Worm (Caenorhabditis elegans) whole organism, L4/young adult: ENCODE measurements around the gene ZK381.8.

Experiments used
- W03F9.2 ChIP-seq: fragments of 150-350 bp; optimal IDR thresholded peaks from 2 replicates; lab custom pipeline; 2014; ENCODE audit warnings: missing biosample characterization, missing genetic modification characterization
- him-1 ChIP-seq: sonication (generic microtip); optimal IDR thresholded peaks from 2 replicates; lab custom pipeline; 2016; ENCODE audit warnings: missing genotype, missing genetic modification reagents, missing genetic modification characterization, missing compliant biosample characterization

DNA sequence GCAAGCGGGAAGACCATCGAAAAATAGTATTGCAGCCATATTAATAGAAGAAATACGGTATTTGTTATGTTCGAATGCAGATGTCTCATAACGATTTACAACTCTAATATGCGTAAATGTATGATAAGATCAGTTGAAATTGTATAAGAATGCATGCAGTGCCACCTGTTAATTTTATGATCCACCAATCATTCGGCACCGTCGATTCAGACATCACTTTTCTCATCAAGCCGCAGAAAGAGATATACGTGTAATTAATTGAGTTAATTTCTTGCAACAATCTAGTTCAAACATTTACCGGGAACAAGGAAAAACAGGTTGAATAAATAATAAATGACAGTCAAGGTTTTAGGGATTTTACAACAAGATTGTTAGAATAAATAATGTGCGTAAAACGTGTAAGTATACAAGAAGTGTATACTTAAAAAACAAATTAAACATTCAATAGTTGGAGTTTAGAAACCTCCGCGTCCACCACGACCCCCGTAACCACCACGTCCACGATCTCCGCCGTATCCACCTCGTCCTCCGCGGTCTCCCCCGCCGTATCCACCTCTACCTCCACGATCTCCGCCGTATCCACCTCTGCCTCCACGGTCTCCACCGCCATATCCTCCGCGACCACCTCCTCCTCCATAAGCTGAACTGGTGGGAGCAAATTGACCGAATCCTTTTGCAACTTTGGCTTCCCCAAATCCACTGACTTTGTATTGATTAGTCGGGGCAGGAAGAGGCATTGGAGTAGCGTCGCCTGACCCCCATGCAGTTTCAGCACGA is 4.2 kb upstream of the ZK381.8 start:
- TF ChIP-seq him-1 (tag; lab: Kevin White, UChicago) (no peak), W03F9.2 (tag; lab: Kevin White, UChicago) (no peak)
